Worm (Caenorhabditis elegans): ENCODE results near the gene pole-4.

DNA sequence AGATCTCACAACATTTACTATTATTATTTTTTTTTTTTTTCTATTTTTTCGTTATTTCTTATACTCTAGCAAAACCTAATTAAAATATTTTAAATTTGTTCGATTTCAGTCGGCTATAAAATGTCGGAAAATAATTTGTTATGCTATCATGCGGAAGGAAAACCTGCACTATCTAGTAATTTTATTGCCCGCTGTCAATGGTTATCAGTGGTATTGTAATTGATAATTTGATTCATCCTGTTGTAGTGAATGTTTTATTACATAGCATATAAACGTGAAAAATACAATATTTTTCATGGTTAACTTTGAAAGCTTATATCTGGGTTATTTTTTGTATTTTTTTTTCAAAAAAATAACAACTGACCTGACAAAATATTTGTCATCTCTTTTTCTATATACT lies 9.9 kb downstream of the pole-4 start:
- no peak for TF ChIP-seq lsy-27 (tag; optimal IDR thresholded peaks at IDR 0.05; ENCODE audit: borderline replicate concordance, insufficient read depth)
- no peak for TF ChIP-seq snpc-4 (GFP tag; optimal IDR thresholded peaks at IDR 0.05)
- no peak for TF ChIP-seq snpc-4 (tag; optimal IDR thresholded peaks at IDR 0.05)
- TF ChIP-seq pha-4 (tag; optimal IDR thresholded peaks at IDR 0.05) = no peak
- no peak for TF ChIP-seq rcor-1 (GFP tag; IDR thresholded peaks at IDR 0.05)
- no peak for TF ChIP-seq unc-62 (GFP tag; optimal IDR thresholded peaks at IDR 0.05)
- TF ChIP-seq dox-1 (GFP tag; IDR thresholded peaks at IDR 0.05) = no peak
- TF ChIP-seq B0336.3 (GFP tag; IDR thresholded peaks at IDR 0.05) = no peak
- no peak for TF ChIP-seq ztf-26 (tag; optimal IDR thresholded peaks at IDR 0.05)
- TF ChIP-seq somi-1 (GFP tag; optimal IDR thresholded peaks at IDR 0.05) = no peak
- TF ChIP-seq madf-10 (tag; optimal IDR thresholded peaks at IDR 0.05) = no peak
